Worm (Caenorhabditis elegans) whole organism, late embryonic: ENCODE measurements around the gene tps-2.

ENCODE experiments used
- dve-1 ChIP-seq: sonication (generic microtip); optimal IDR thresholded peaks from 2 replicates; lab custom pipeline; 2017; ENCODE audit warnings: antibody characterized with exemption, mild to moderate bottlenecking, missing genetic modification characterization, missing compliant biosample characterization
- fkh-10 ChIP-seq: fragments of 150-350 bp; optimal IDR thresholded peaks from 2 replicates; lab custom pipeline; 2014; ENCODE audit warnings: missing biosample characterization, missing genetic modification reagents, missing genetic modification characterization
- pag-3 ChIP-seq: sonication (generic microtip); optimal IDR thresholded peaks from 2 replicates; lab custom pipeline; 2016; ENCODE audit warnings: missing compliant biosample characterization, missing genetic modification characterization, borderline replicate concordance

ce11 chrII:14644465-14644864 is 43.8 kb downstream of the tps-2 start:
- TF ChIP-seq dve-1 (tag; lab: Kevin White, UChicago) (no peak), fkh-10 (GFP tag; lab: Kevin White, UChicago) (no peak), pag-3 (no peak)
